Fruit fly (Drosophila melanogaster) whole organism, embryonic: Measurements from ENCODE around the gene Cpr64Ad.
A peak's percentile ranks its signal among the peaks of the same experiment; 100 is the strongest.

Experiments
- Ada2b ChIP-seq: fragments of 200-800 bp; sonication (Bioruptor generic); IDR thresholded peaks from 2 replicates; pipeline ENCODE4 v1.3.6; 2022; ENCODE audit warnings: missing biosample characterization, missing genetic modification characterization
- Adf1 ChIP-seq: fragments of 200-800 bp; sonication (Bioruptor generic); IDR thresholded peaks from 2 replicates; pipeline ENCODE4 v1.3.6; 2022; ENCODE audit warnings: missing biosample characterization, missing genetic modification characterization
- Awh ChIP-seq: fragments of 200-800 bp; sonication (Bioruptor generic); IDR thresholded peaks from 2 replicates; pipeline ENCODE4, ENCODE4 v1.3.6; 2022; ENCODE audit warnings: missing biosample characterization, missing genetic modification characterization
- CG10209 ChIP-seq: fragments of 200-800 bp; sonication (Bioruptor generic); optimal IDR thresholded peaks from 3 replicates; lab custom pipeline; 2017; ENCODE audit warnings: missing biosample characterization, mild to moderate bottlenecking, missing genetic modification characterization, missing genetic modification reagents
- CG10366 ChIP-seq: fragments of 200-800 bp; sonication (Bioruptor generic); IDR thresholded peaks from 2 replicates; pipeline ENCODE4 v1.3.6; 2022; ENCODE audit warnings: missing biosample characterization, missing genetic modification characterization
- CG10565 ChIP-seq: fragments of 200-800 bp; sonication (Bioruptor generic); optimal IDR thresholded peaks from 3 replicates; lab custom pipeline; 2016; ENCODE audit warnings: missing biosample characterization, mild to moderate bottlenecking, missing genetic modification characterization
- CG11085 ChIP-seq: fragments of 200-800 bp; sonication (Bioruptor generic); IDR thresholded peaks from 2 replicates; pipeline ENCODE4 v1.3.6; 2022; ENCODE audit warnings: missing biosample characterization, missing genetic modification characterization
- CG11456 ChIP-seq: fragments of 200-800 bp; sonication (Bioruptor generic); IDR thresholded peaks from 3 replicates; pipeline ENCODE4 v1.3.6; 2022; ENCODE audit warnings: missing biosample characterization, missing genetic modification characterization
- CG11504 ChIP-seq: fragments of 200-800 bp; sonication (Bioruptor generic); optimal IDR thresholded peaks from 3 replicates; lab custom pipeline; 2019; ENCODE audit warnings: missing biosample characterization, mild to moderate bottlenecking, missing genetic modification characterization, moderate library complexity
- CG11560 ChIP-seq: fragments of 200-800 bp; sonication (Bioruptor generic); IDR thresholded peaks from 3 replicates; pipeline ENCODE4 v1.3.6; 2022; ENCODE audit warnings: missing biosample characterization, missing genetic modification characterization
- CG1233 ChIP-seq: fragments of 200-800 bp; sonication (Bioruptor generic); optimal IDR thresholded peaks from 4 replicates; lab custom pipeline; 2018; ENCODE audit warnings: missing biosample characterization, mild to moderate bottlenecking, missing genetic modification characterization
- CG14050 ChIP-seq: fragments of 200-800 bp; sonication (Bioruptor generic); IDR thresholded peaks from 3 replicates; pipeline ENCODE4 v1.3.6; 2022; ENCODE audit warnings: missing biosample characterization, missing genetic modification characterization
- CG15073 ChIP-seq: fragments of 200-800 bp; sonication (Bioruptor generic); optimal IDR thresholded peaks from 2 replicates; lab custom pipeline; 2016; ENCODE audit warnings: missing biosample characterization, missing genetic modification characterization
- CG1647 ChIP-seq: fragments of 200-800 bp; sonication (Bioruptor generic); optimal IDR thresholded peaks from 3 replicates; lab custom pipeline; 2016; ENCODE audit warnings: missing biosample characterization, missing genetic modification characterization
- CG17361 ChIP-seq: fragments of 200-800 bp; sonication (Bioruptor generic); IDR thresholded peaks from 3 replicates; pipeline ENCODE4 v1.3.6; 2022; ENCODE audit warnings: missing biosample characterization, missing genetic modification characterization
- CG17385 ChIP-seq: fragments of 200-800 bp; sonication (Bioruptor generic); optimal IDR thresholded peaks from 3 replicates; lab custom pipeline; 2018; ENCODE audit warnings: missing biosample characterization, mild to moderate bottlenecking, missing genetic modification characterization
- CG17568 ChIP-seq: fragments of 200-800 bp; sonication (Bioruptor generic); optimal IDR thresholded peaks from 2 replicates; lab custom pipeline; 2018; ENCODE audit warnings: missing biosample characterization, mild to moderate bottlenecking, missing genetic modification characterization, moderate library complexity
- CG2678 ChIP-seq: fragments of 200-800 bp; sonication (Bioruptor generic); optimal IDR thresholded peaks from 3 replicates; lab custom pipeline; 2019; ENCODE audit warnings: missing biosample characterization, mild to moderate bottlenecking, missing genetic modification characterization, moderate library complexity
- CG30403 ChIP-seq: fragments of 200-800 bp; sonication (Bioruptor generic); optimal IDR thresholded peaks from 3 replicates; lab custom pipeline; 2016; ENCODE audit warnings: missing biosample characterization, missing genetic modification characterization
- CG4282 ChIP-seq: fragments of 200-800 bp; sonication (Bioruptor generic); optimal IDR thresholded peaks from 2 replicates; lab custom pipeline; 2016; ENCODE audit warnings: missing biosample characterization, missing genetic modification characterization
- CG5245 ChIP-seq: fragments of 200-800 bp; sonication (Bioruptor generic); optimal IDR thresholded peaks from 3 replicates; lab custom pipeline; 2016; ENCODE audit warnings: missing biosample characterization, missing genetic modification characterization
- CG6654 ChIP-seq: fragments of 200-800 bp; sonication (Bioruptor generic); optimal IDR thresholded peaks from 2 replicates; lab custom pipeline; 2017; ENCODE audit warnings: missing biosample characterization, mild to moderate bottlenecking, missing genetic modification characterization
- CG8944 ChIP-seq: fragments of 200-800 bp; sonication (Bioruptor generic); optimal IDR thresholded peaks from 3 replicates; lab custom pipeline; 2016; ENCODE audit warnings: missing biosample characterization, missing genetic modification characterization
- CrebB ChIP-seq: fragments of 200-800 bp; sonication (Bioruptor generic); optimal IDR thresholded peaks from 3 replicates; lab custom pipeline; 2018; ENCODE audit warnings: missing biosample characterization, mild to moderate bottlenecking, missing genetic modification characterization
- D19A ChIP-seq: fragments of 200-800 bp; optimal IDR thresholded peaks from 3 replicates; lab custom pipeline; 2019; ENCODE audit warnings: missing biosample characterization, mild to moderate bottlenecking, missing genetic modification characterization, moderate library complexity
- Fer3 ChIP-seq: fragments of 200-800 bp; sonication (Bioruptor generic); optimal IDR thresholded peaks from 2 replicates; lab custom pipeline; 2018; ENCODE audit warnings: missing biosample characterization, mild to moderate bottlenecking, missing genetic modification characterization, moderate library complexity
- Mes4 ChIP-seq: fragments of 200-800 bp; sonication (Bioruptor generic); optimal IDR thresholded peaks from 2 replicates; lab custom pipeline; 2016; ENCODE audit warnings: missing biosample characterization, missing genetic modification characterization
- Pdp1 ChIP-seq, 2 experiments: fragments of 200-800 bp; sonication (Bioruptor generic); optimal IDR thresholded peaks; 3 replicates each; lab custom pipeline; 2016; ENCODE audit warnings: missing biosample characterization in 2 of 2, missing genetic modification characterization in 2 of 2, mild to moderate bottlenecking in 1 of 2, moderate library complexity in 1 of 2
- Vsx1 ChIP-seq: fragments of 200-800 bp; sonication (Bioruptor generic); optimal IDR thresholded peaks from 2 replicates; lab custom pipeline; 2017; ENCODE audit warnings: missing biosample characterization, mild to moderate bottlenecking, missing genetic modification characterization, missing genetic modification reagents
- bbx ChIP-seq: fragments of 200-800 bp; sonication (Bioruptor generic); IDR thresholded peaks from 2 replicates; pipeline ENCODE4 v1.3.6; 2022; ENCODE audit warnings: missing biosample characterization, missing genetic modification characterization; ENCODE audit not compliant: partially characterized antibody
- bigmax ChIP-seq: fragments of 200-800 bp; sonication (Bioruptor generic); optimal IDR thresholded peaks from 2 replicates; lab custom pipeline; 2018; ENCODE audit warnings: missing biosample characterization, mild to moderate bottlenecking, missing genetic modification characterization
- dimm ChIP-seq: fragments of 200-800 bp; sonication (Bioruptor generic); IDR thresholded peaks from 2 replicates; pipeline ENCODE4 v1.3.6; 2022; ENCODE audit warnings: missing biosample characterization, missing genetic modification characterization
- dm ChIP-seq: fragments of 200-800 bp; sonication (Bioruptor generic); optimal IDR thresholded peaks from 3 replicates; lab custom pipeline; 2016; ENCODE audit warnings: missing biosample characterization, missing genetic modification characterization
- gem ChIP-seq: fragments of 200-800 bp; sonication (Bioruptor generic); optimal IDR thresholded peaks from 2 replicates; lab custom pipeline; 2019; ENCODE audit warnings: missing biosample characterization, mild to moderate bottlenecking, missing genetic modification characterization, moderate library complexity
- gfzf ChIP-seq: fragments of 200-800 bp; sonication (Bioruptor generic); optimal IDR thresholded peaks from 2 replicates; lab custom pipeline; 2016; ENCODE audit warnings: missing biosample characterization, mild to moderate bottlenecking, missing genetic modification characterization, moderate library complexity
- gsb ChIP-seq: fragments of 200-800 bp; sonication (Bioruptor generic); IDR thresholded peaks from 2 replicates; pipeline ENCODE4 v1.3.6; 2022; ENCODE audit warnings: missing biosample characterization, missing genetic modification characterization
- ken ChIP-seq: fragments of 200-800 bp; sonication (Bioruptor generic); IDR thresholded peaks from 3 replicates; pipeline ENCODE4 v1.3.6; 2022; ENCODE audit warnings: missing biosample characterization, missing genetic modification characterization
- knrl ChIP-seq: fragments of 200-800 bp; sonication (Bioruptor generic); IDR thresholded peaks from 3 replicates; pipeline ENCODE4 v1.3.6; 2022; ENCODE audit warnings: missing biosample characterization, missing genetic modification characterization; ENCODE audit not compliant: partially characterized antibody
- lab ChIP-seq: fragments of 200-800 bp; sonication (Bioruptor generic); optimal IDR thresholded peaks from 3 replicates; lab custom pipeline; 2017; ENCODE audit warnings: missing biosample characterization, missing genetic modification characterization, mild to moderate bottlenecking, moderate library complexity, missing genetic modification reagents
- lov ChIP-seq, 2 experiments: fragments of 200-800 bp in 1 of 2; fragments of >200 bp in 1 of 2; sonication (Bioruptor generic) in 1 of 2; IDR thresholded peaks in 1 of 2; optimal IDR thresholded peaks in 1 of 2; 2 replicates in 1 of 2; 3 replicates in 1 of 2; pipeline versions ENCODE4 v1.3.6 to Lab custom; 2017 to 2022; ENCODE audit warnings: missing biosample characterization in 1 of 2, missing genetic modification characterization in 1 of 2
- nom ChIP-seq: fragments of 200-800 bp; sonication (Bioruptor generic); optimal IDR thresholded peaks from 2 replicates; lab custom pipeline; 2017; ENCODE audit warnings: missing biosample characterization, missing genetic modification characterization, mild to moderate bottlenecking, moderate library complexity, missing genetic modification reagents
- p53 ChIP-seq: fragments of 200-800 bp; sonication (Bioruptor generic); optimal IDR thresholded peaks from 2 replicates; lab custom pipeline; 2016; ENCODE audit warnings: missing biosample characterization, missing genetic modification characterization
- pb ChIP-seq: fragments of 200-800 bp; sonication (Bioruptor generic); optimal IDR thresholded peaks from 3 replicates; lab custom pipeline; 2016; ENCODE audit warnings: missing biosample characterization, missing genetic modification characterization
- repo ChIP-seq: fragments of 200-800 bp; sonication (Bioruptor generic); optimal IDR thresholded peaks from 2 replicates; lab custom pipeline; 2016; ENCODE audit warnings: missing biosample characterization, missing genetic modification characterization
- ro ChIP-seq: fragments of 200-800 bp; sonication (Bioruptor generic); IDR thresholded peaks from 2 replicates; pipeline ENCODE4 v1.3.6; 2022; ENCODE audit warnings: missing biosample characterization, missing genetic modification characterization
- stwl ChIP-seq: fragments of 200-800 bp; sonication (Bioruptor generic); optimal IDR thresholded peaks from 3 replicates; lab custom pipeline; 2018; ENCODE audit warnings: missing biosample characterization, mild to moderate bottlenecking, missing genetic modification characterization, moderate library complexity
- unpg ChIP-seq: fragments of 200-800 bp; sonication (Bioruptor generic); optimal IDR thresholded peaks from 3 replicates; lab custom pipeline; 2018; ENCODE audit warnings: missing biosample characterization, mild to moderate bottlenecking, missing genetic modification characterization, moderate library complexity
- vfl ChIP-seq: fragments of 200-800 bp; sonication (Bioruptor generic); optimal IDR thresholded peaks from 2 replicates; lab custom pipeline; 2016; ENCODE audit warnings: missing biosample characterization, missing genetic modification characterization
- zen ChIP-seq: fragments of 200-800 bp; sonication (Bioruptor generic); optimal IDR thresholded peaks from 3 replicates; lab custom pipeline; 2018; ENCODE audit warnings: missing biosample characterization, mild to moderate bottlenecking, missing genetic modification characterization, moderate library complexity

The Cpr64Ad gene

dm6 chr3L:4228187-4228836 is 13.1 kb downstream of the Cpr64Ad start (continued):
- TF ChIP-seq CG2678 (tag; lab: Kevin White, UChicago) (peak; percentile 97), Ada2b (GFP tag; lab: Robert Waterston, UW) (peak; percentile 97), nom (GFP tag; lab: Kevin White, UChicago) (peak; percentile 98), Vsx1 (GFP tag; lab: Kevin White, UChicago) (peak; percentile 99), Adf1 (GFP tag; lab: Robert Waterston, UW) (peak; percentile 52), pb (GFP tag; lab: Kevin White, UChicago) (peak; percentile 94), vfl (GFP tag; lab: Kevin White, UChicago) (peak; percentile 70), CG10565 (GFP tag; lab: Kevin White, UChicago) (peak; percentile 77), stwl (peak; percentile 38), CG17385 (peak; percentile 95), gem (peak; percentile 98), CrebB (tag; lab: Kevin White, UChicago) (peak; percentile 93), knrl (GFP tag; lab: Robert Waterston, UW) (no peak), ken (peak; percentile 98), dm (GFP tag; lab: Kevin White, UChicago) (peak; percentile 90), CG30403 (GFP tag; lab: Kevin White, UChicago) (peak; percentile 95), lov (optimal IDR thresholded peaks at IDR 0.05; lab: Kevin White, UChicago) (no peak), lov (GFP tag; IDR thresholded peaks at IDR 0.05; lab: Robert Waterston, UW) (peak; percentile 97), Fer3 (tag; lab: Kevin White, UChicago) (peak; percentile 91), CG11085 (GFP tag; lab: Robert Waterston, UW) (peak; percentile 77), CG14050 (peak; percentile 97), p53 (GFP tag; lab: Kevin White, UChicago) (peak; percentile 83), CG11456 (GFP tag; lab: Robert Waterston, UW) (peak; percentile 93), CG17568 (peak; percentile 91), CG11504 (tag; lab: Kevin White, UChicago) (peak; percentile 97), Awh (GFP tag; lab: Robert Waterston, UW) (peak; percentile 99), gfzf (peak; percentile 14), Mes4 (GFP tag; lab: Kevin White, UChicago) (peak; percentile 97), CG8944 (peak; percentile 93), CG11560 (tag; lab: Robert Waterston, UW) (peak; percentile 80), CG5245 (peak; percentile 96), bbx (GFP tag; lab: Robert Waterston, UW) (no peak), CG1233 (peak; percentile 88), CG10209 (GFP tag; lab: Kevin White, UChicago) (peak; percentile 95), repo (peak; percentile 88), dimm (GFP tag; lab: Robert Waterston, UW) (peak; percentile 95), CG4282 (GFP tag; lab: Kevin White, UChicago) (peak; percentile 75), lab (GFP tag; lab: Kevin White, UChicago) (peak; percentile 96), bigmax (peak; percentile 38), unpg (GFP tag; lab: Kevin White, UChicago) (peak; percentile 97), CG17361 (GFP tag; lab: Robert Waterston, UW) (peak; percentile 97), gsb (GFP tag; lab: Robert Waterston, UW) (peak; percentile 88), CG15073 (GFP tag; lab: Kevin White, UChicago) (peak; percentile 86), CG6654 (GFP tag; lab: Kevin White, UChicago) (peak; percentile 88), zen (tag; lab: Kevin White, UChicago) (peak; percentile 88), D19A (tag; lab: Kevin White, UChicago) (peak; percentile 94), CG10366 (peak; percentile 98), ro (GFP tag; lab: Robert Waterston, UW) (peak; percentile 88), Pdp1 (GFP tag; optimal IDR thresholded peaks at IDR 0.05; lab: Kevin White, UChicago) (peak; percentile 94), CG1647 (GFP tag; lab: Kevin White, UChicago) (peak; percentile 88)
